Fruit fly (Drosophila melanogaster): ENCODE results near the gene Sol1.

The Sol1 gene

dm6 chr3R:12402935-12403334 lies 16.9 kb downstream of the Sol1 start (continued):
- TF ChIP-seq GATAe (GFP tag; conservative IDR thresholded peaks at IDR 0.05) (peak; percentile 72; the same call in 1 of the 2 replicates), bab2 (GFP tag; optimal IDR thresholded peaks at IDR 0.05) (peak; percentile 95), CG11695 (GFP tag; IDR thresholded peaks at IDR 0.05) (peak; percentile 97), Dref (GFP tag; IDR thresholded peaks at IDR 0.05) (peak; percentile 52), tgo (GFP tag; IDR thresholded peaks at IDR 0.05) (peak; percentile 95), CG7786 (GFP tag; optimal IDR thresholded peaks at IDR 0.05) (peak; percentile 89), Gug (GFP tag; IDR thresholded peaks at IDR 0.05) (peak; percentile 64; the same call in 2 of the 4 replicates), CG9437 (GFP tag; optimal IDR thresholded peaks at IDR 0.05) (peak; percentile 92), esg (GFP tag; conservative IDR thresholded peaks at IDR 0.05) (peak; percentile 93), pb (GFP tag; optimal IDR thresholded peaks at IDR 0.05) (peak; percentile 86), eyg (GFP tag; optimal IDR thresholded peaks at IDR 0.05) (peak; percentile 91), gsb (GFP tag; IDR thresholded peaks at IDR 0.05) (peak; percentile 92), CG34422 (GFP tag; IDR thresholded peaks at IDR 0.05) (peak; percentile 96), Hsf (GFP tag; optimal IDR thresholded peaks at IDR 0.05) (peak; percentile 97), CG8924 (tag; optimal IDR thresholded peaks at IDR 0.05) (peak; percentile 99), Hr51 (GFP tag; optimal IDR thresholded peaks at IDR 0.05) (peak; percentile 92 to 99), Optix (GFP tag; IDR thresholded peaks at IDR 0.05) (peak; percentile 86), Hey (tag; optimal IDR thresholded peaks at IDR 0.05) (peak; percentile 86), CG5180 (GFP tag; optimal IDR thresholded peaks at IDR 0.05) (peak; percentile 91), jigr1 (GFP tag; IDR thresholded peaks at IDR 0.05) (peak; percentile 76; the same call in 2 of the 3 replicates), CG9817 (tag; optimal IDR thresholded peaks at IDR 0.05) (peak; percentile 97), C15 (GFP tag; IDR thresholded peaks at IDR 0.05) (peak; percentile 87), B-H2 (GFP tag; optimal IDR thresholded peaks at IDR 0.05) (peak; percentile 98), CG6813 (GFP tag; optimal IDR thresholded peaks at IDR 0.05) (peak; percentile 99), Dad (GFP tag; optimal IDR thresholded peaks at IDR 0.05) (peak; percentile 94), Atf-2 (GFP tag; optimal IDR thresholded peaks at IDR 0.05) (peak; percentile 90), tx (GFP tag; optimal IDR thresholded peaks at IDR 0.05) (peak; percentile 84), Tbp (GFP tag; optimal IDR thresholded peaks at IDR 0.05) (no peak), D (optimal IDR thresholded peaks at IDR 0.05) (no peak), D (GFP tag; optimal IDR thresholded peaks at IDR 0.05) (peak; percentile 96), exex (tag; optimal IDR thresholded peaks at IDR 0.05) (peak; percentile 92), CG9797 (GFP tag; optimal IDR thresholded peaks at IDR 0.05) (peak; percentile 41), CG30020 (tag; optimal IDR thresholded peaks at IDR 0.05) (peak; percentile 90), ap (GFP tag; IDR thresholded peaks at IDR 0.05) (peak; percentile 97), CG31224 (GFP tag; IDR thresholded peaks at IDR 0.05) (peak; percentile 90), her (GFP tag; optimal IDR thresholded peaks at IDR 0.05) (peak; percentile 90), CG8478 (optimal IDR thresholded peaks at IDR 0.05) (no peak), CG12236 (GFP tag; optimal IDR thresholded peaks at IDR 0.05) (peak; percentile 91), ewg (GFP tag; optimal IDR thresholded peaks at IDR 0.05) (peak; percentile 90), NK7.1 (GFP tag; optimal IDR thresholded peaks at IDR 0.05) (peak; percentile 95), gem (tag; optimal IDR thresholded peaks at IDR 0.05) (peak; percentile 99), kni (GFP tag; optimal IDR thresholded peaks at IDR 0.05) (peak; percentile 99), Nf-YB (GFP tag; optimal IDR thresholded peaks at IDR 0.05) (peak; percentile 89), crp (GFP tag; optimal IDR thresholded peaks at IDR 0.05) (peak in 1 of 2 experiments; percentile 67), grau (tag; optimal IDR thresholded peaks at IDR 0.05) (peak; percentile 98), tna (GFP tag; IDR thresholded peaks at IDR 0.05; ENCODE audit: partially characterized antibody) (no peak), ranshi (GFP tag; IDR thresholded peaks at IDR 0.05) (peak; percentile 96), Jarid2 (GFP tag; optimal IDR thresholded peaks at IDR 0.05) (peak; percentile 79), CG9876 (GFP tag; optimal IDR thresholded peaks at IDR 0.05) (peak; percentile 84), phol (tag; optimal IDR thresholded peaks at IDR 0.05) (peak; percentile 99), CG1602 (GFP tag; optimal IDR thresholded peaks at IDR 0.05) (peak; percentile 96), Bdp1 (GFP tag; optimal IDR thresholded peaks at IDR 0.05) (peak; percentile 86)

Data from whole organism, embryonic.